Worm (Caenorhabditis elegans): ENCODE measurements around the gene F41F3.3.

DNA sequence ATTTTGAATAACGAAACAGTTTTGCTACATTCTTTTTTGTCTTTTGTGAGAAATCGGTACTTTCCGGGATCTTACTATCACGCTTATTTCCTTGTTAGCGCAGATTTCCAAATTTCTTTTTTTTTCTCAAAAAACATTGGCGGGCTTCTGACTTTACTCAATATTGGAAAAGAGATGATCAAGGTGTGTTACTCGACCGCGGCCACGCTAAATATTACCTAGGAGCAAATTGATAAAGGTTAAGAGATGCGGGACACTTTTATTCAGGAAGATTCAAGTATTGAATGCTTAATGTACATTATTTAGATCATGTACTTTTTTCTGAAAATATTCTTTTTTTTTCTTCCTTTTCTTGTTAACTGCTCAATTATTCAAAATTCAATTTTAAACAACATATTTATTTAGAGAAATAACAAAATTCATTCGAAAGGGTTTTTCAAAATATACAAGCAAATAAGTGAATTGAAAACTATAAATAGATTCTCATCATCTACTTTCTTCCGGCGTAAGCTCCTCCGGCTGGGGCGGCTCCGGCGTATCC, 690 bp downstream of the F41F3.3 start:
- no peak for TF ChIP-seq hmbx-1 (tag; optimal IDR thresholded peaks at IDR 0.05)
- TF ChIP-seq hnd-1 (tag; optimal IDR thresholded peaks at IDR 0.05): no peak
- no peak for TF ChIP-seq ama-1 (optimal IDR thresholded peaks at IDR 0.05)
- TF ChIP-seq tbx-37 (GFP tag; conservative IDR thresholded peaks at IDR 0.05): no peak
- no peak for TF ChIP-seq flt-1 (GFP tag; IDR thresholded peaks at IDR 0.05)
- no peak for TF ChIP-seq ceh-13 (GFP tag; optimal IDR thresholded peaks at IDR 0.05)
